Fruit fly (Drosophila melanogaster) whole organism, embryonic: ENCODE measurements around the gene upSET.

Source experiments
- Bgb ChIP-seq: fragments of 200-800 bp; sonication (Bioruptor generic); IDR thresholded peaks from 2 replicates; pipeline ENCODE4 v1.3.6; 2022; ENCODE audit warnings: missing biosample characterization, missing genetic modification characterization; ENCODE audit not compliant: partially characterized antibody
- BtbVII ChIP-seq: fragments of 200-800 bp; sonication (Bioruptor generic); optimal IDR thresholded peaks from 3 replicates; lab custom pipeline; 2017; ENCODE audit warnings: missing biosample characterization, mild to moderate bottlenecking, missing genetic modification characterization
- CG1024 ChIP-seq: fragments of 200-800 bp; sonication (Bioruptor generic); IDR thresholded peaks from 2 replicates; pipeline ENCODE4 v1.3.6; 2022; ENCODE audit warnings: missing biosample characterization, missing genetic modification characterization
- CG10979 ChIP-seq: fragments of 200-800 bp; sonication (Bioruptor generic); optimal IDR thresholded peaks from 2 replicates; lab custom pipeline; 2018; ENCODE audit warnings: missing biosample characterization, mild to moderate bottlenecking, missing genetic modification characterization, moderate library complexity
- CG11398 ChIP-seq: fragments of 200-800 bp; sonication (Bioruptor generic); optimal IDR thresholded peaks from 2 replicates; lab custom pipeline; 2016; ENCODE audit warnings: missing biosample characterization, missing genetic modification characterization
- CG11723 ChIP-seq: fragments of 200-800 bp; sonication (Bioruptor generic); optimal IDR thresholded peaks from 2 replicates; lab custom pipeline; 2017; ENCODE audit warnings: missing biosample characterization, mild to moderate bottlenecking, missing genetic modification characterization
- CG15514 ChIP-seq: fragments of 200-800 bp; sonication (Bioruptor generic); optimal IDR thresholded peaks from 3 replicates; lab custom pipeline; 2017; ENCODE audit warnings: missing biosample characterization, missing genetic modification characterization, mild to moderate bottlenecking, moderate library complexity, missing genetic modification reagents
- CG1832 ChIP-seq: fragments of 200-800 bp; sonication (Bioruptor generic); optimal IDR thresholded peaks from 2 replicates; lab custom pipeline; 2017; ENCODE audit warnings: missing biosample characterization, mild to moderate bottlenecking, missing genetic modification characterization, inconsistent platforms
- CG18619 ChIP-seq: fragments of 200-800 bp; sonication (Bioruptor generic); optimal IDR thresholded peaks from 3 replicates; lab custom pipeline; 2017; ENCODE audit warnings: missing biosample characterization, mild to moderate bottlenecking, missing genetic modification characterization
- CG2120 ChIP-seq: fragments of 200-800 bp; sonication (Bioruptor generic); optimal IDR thresholded peaks from 3 replicates; lab custom pipeline; 2016; ENCODE audit warnings: missing biosample characterization, missing genetic modification characterization
- CG2202 ChIP-seq: fragments of 200-800 bp; sonication (Bioruptor generic); optimal IDR thresholded peaks from 2 replicates; lab custom pipeline; 2018; ENCODE audit warnings: missing biosample characterization, mild to moderate bottlenecking, missing genetic modification characterization
- CG3281 ChIP-seq: fragments of 200-800 bp; sonication (Bioruptor generic); optimal IDR thresholded peaks from 3 replicates; lab custom pipeline; 2017; ENCODE audit warnings: missing biosample characterization, mild to moderate bottlenecking, missing genetic modification characterization
- CG33557 ChIP-seq: fragments of 200-800 bp; sonication (Bioruptor generic); optimal IDR thresholded peaks from 2 replicates; lab custom pipeline; 2019; ENCODE audit warnings: missing biosample characterization, mild to moderate bottlenecking, missing genetic modification characterization, moderate library complexity
- CG34224 ChIP-seq: fragments of 200-800 bp; sonication (Bioruptor generic); IDR thresholded peaks from 3 replicates; pipeline ENCODE4 v1.3.6; 2022; ENCODE audit warnings: missing biosample characterization, missing genetic modification characterization; ENCODE audit not compliant: partially characterized antibody
- CG4404 ChIP-seq: fragments of 200-800 bp; sonication (Bioruptor generic); IDR thresholded peaks from 2 replicates; pipeline ENCODE4 v1.3.6; 2022; ENCODE audit warnings: missing biosample characterization, missing genetic modification characterization
- CG4617 ChIP-seq: fragments of 200-800 bp; sonication (Bioruptor generic); optimal IDR thresholded peaks from 3 replicates; lab custom pipeline; 2016; ENCODE audit warnings: missing biosample characterization, missing genetic modification characterization, borderline replicate concordance
- CG6813 ChIP-seq: fragments of 200-800 bp; sonication (Bioruptor generic); optimal IDR thresholded peaks from 2 replicates; lab custom pipeline; 2017; ENCODE audit warnings: missing biosample characterization, missing genetic modification characterization, mild to moderate bottlenecking, moderate library complexity, missing genetic modification reagents
- CG7556 ChIP-seq: fragments of 200-800 bp; sonication (Bioruptor generic); optimal IDR thresholded peaks from 2 replicates; lab custom pipeline; 2017; ENCODE audit warnings: missing biosample characterization, mild to moderate bottlenecking, missing genetic modification characterization
- CG7786 ChIP-seq: fragments of 200-800 bp; sonication (Bioruptor generic); optimal IDR thresholded peaks from 2 replicates; lab custom pipeline; 2016; ENCODE audit warnings: missing biosample characterization, missing genetic modification characterization
- CG9727 ChIP-seq: fragments of 200-800 bp; sonication (Bioruptor generic); optimal IDR thresholded peaks from 3 replicates; lab custom pipeline; 2017; ENCODE audit warnings: missing biosample characterization, mild to moderate bottlenecking, missing genetic modification characterization
- CG9797 ChIP-seq: fragments of 200-800 bp; sonication (Bioruptor generic); optimal IDR thresholded peaks from 3 replicates; lab custom pipeline; 2018; ENCODE audit warnings: missing biosample characterization, mild to moderate bottlenecking, missing genetic modification characterization
- CG9817 ChIP-seq: fragments of 200-800 bp; sonication (Bioruptor generic); optimal IDR thresholded peaks from 2 replicates; lab custom pipeline; 2018; ENCODE audit warnings: missing biosample characterization, mild to moderate bottlenecking, missing genetic modification characterization, moderate library complexity
- CrebB ChIP-seq: fragments of 200-800 bp; sonication (Bioruptor generic); optimal IDR thresholded peaks from 3 replicates; lab custom pipeline; 2018; ENCODE audit warnings: missing biosample characterization, mild to moderate bottlenecking, missing genetic modification characterization
- Dfd ChIP-seq, 2 experiments: fragments of >200 bp; optimal IDR thresholded peaks; 2 replicates each; lab custom pipeline; 2017; ENCODE audit warnings: missing biosample characterization in 2 of 2, missing genetic modification characterization in 2 of 2
- Eip74EF ChIP-seq, 2 experiments: fragments of 200-800 bp in 1 of 2; fragments of >200 bp in 1 of 2; sonication (Bioruptor generic) in 1 of 2; optimal IDR thresholded peaks; 2 replicates each; lab custom pipeline; 2017 to 2019; ENCODE audit warnings: missing biosample characterization in 2 of 2, missing genetic modification characterization in 2 of 2, mild to moderate bottlenecking in 1 of 2, moderate library complexity in 1 of 2
- Gug ChIP-seq: fragments of 200-800 bp; sonication (Bioruptor generic); IDR thresholded peaks from 4 replicates; pipeline ENCODE4 v1.3.6; 2022; ENCODE audit warnings: missing biosample characterization, missing genetic modification characterization
- HHEX ChIP-seq: fragments of 200-800 bp; sonication (Bioruptor generic); optimal IDR thresholded peaks from 3 replicates; lab custom pipeline; 2017; ENCODE audit warnings: missing biosample characterization, mild to moderate bottlenecking, missing genetic modification characterization, missing genetic modification reagents
- HLH3B ChIP-seq: fragments of 200-800 bp; sonication (Bioruptor generic); IDR thresholded peaks from 2 replicates; pipeline ENCODE4 v1.3.6; 2022; ENCODE audit warnings: missing biosample characterization, missing genetic modification characterization
- Hr78 ChIP-seq, 2 experiments: fragments of 200-800 bp in 1 of 2; fragments of >200 bp in 1 of 2; sonication (Bioruptor generic) in 1 of 2; optimal IDR thresholded peaks; 2 replicates each; lab custom pipeline; 2017 to 2019; ENCODE audit warnings: missing biosample characterization in 2 of 2, missing genetic modification characterization in 2 of 2, mild to moderate bottlenecking in 1 of 2, moderate library complexity in 1 of 2
- Jarid2 ChIP-seq: fragments of 200-800 bp; sonication (Bioruptor generic); optimal IDR thresholded peaks from 3 replicates; lab custom pipeline; 2017; ENCODE audit warnings: mild to moderate bottlenecking, missing biosample characterization, missing genetic modification reagents, missing genetic modification characterization
- Max ChIP-seq: fragments of 200-800 bp; sonication (Bioruptor generic); optimal IDR thresholded peaks from 2 replicates; lab custom pipeline; 2016; ENCODE audit warnings: missing biosample characterization, mild to moderate bottlenecking, missing genetic modification characterization
- NC2α ChIP-seq: fragments of 200-800 bp; sonication (Bioruptor generic); optimal IDR thresholded peaks from 2 replicates; lab custom pipeline; 2016; ENCODE audit warnings: missing biosample characterization, missing genetic modification characterization
- Ssrp ChIP-seq: fragments of 200-800 bp; sonication (Bioruptor generic); optimal IDR thresholded peaks from 2 replicates; lab custom pipeline; 2018; ENCODE audit warnings: missing biosample characterization, mild to moderate bottlenecking, missing genetic modification characterization, moderate library complexity
- abd-A ChIP-seq: fragments of 200-800 bp; sonication (Bioruptor generic); optimal IDR thresholded peaks from 3 replicates; lab custom pipeline; 2019; ENCODE audit warnings: missing biosample characterization, mild to moderate bottlenecking, missing genetic modification characterization, moderate library complexity
- ato ChIP-seq: fragments of 200-800 bp; sonication (Bioruptor generic); IDR thresholded peaks from 2 replicates; pipeline ENCODE4 v1.3.6; 2022; ENCODE audit warnings: missing biosample characterization, missing genetic modification characterization; ENCODE audit not compliant: partially characterized antibody
- az2 ChIP-seq: fragments of 200-800 bp; sonication (Bioruptor generic); optimal IDR thresholded peaks from 3 replicates; lab custom pipeline; 2016; ENCODE audit warnings: missing biosample characterization, missing genetic modification characterization
- bowl ChIP-seq: fragments of 200-800 bp; sonication (Bioruptor generic); IDR thresholded peaks from 2 replicates; pipeline ENCODE4 v1.3.6; 2022; ENCODE audit warnings: missing biosample characterization, missing genetic modification characterization
- ci ChIP-seq: fragments of 200-800 bp; sonication (Bioruptor generic); IDR thresholded peaks from 3 replicates; pipeline ENCODE4 v1.3.6; 2022; ENCODE audit warnings: missing biosample characterization, missing genetic modification characterization
- cwo ChIP-seq: fragments of 200-800 bp; sonication (Bioruptor generic); optimal IDR thresholded peaks from 3 replicates; lab custom pipeline; 2017; ENCODE audit warnings: missing biosample characterization, missing genetic modification characterization, mild to moderate bottlenecking, moderate library complexity, missing genetic modification reagents
- esg ChIP-seq: fragments of 200-800 bp; sonication (Bioruptor generic); conservative IDR thresholded peaks from 2 replicates; pipeline ENCODE4 v1.3.6; 2022; ENCODE audit warnings: missing biosample characterization, missing genetic modification characterization
- gro ChIP-seq: fragments of 200-800 bp; sonication (Bioruptor generic); optimal IDR thresholded peaks from 2 replicates; lab custom pipeline; 2016; ENCODE audit warnings: missing biosample characterization, missing genetic modification characterization
- hbn ChIP-seq: fragments of 200-800 bp; sonication (Bioruptor generic); IDR thresholded peaks from 2 replicates; pipeline ENCODE4 v1.3.6; 2022; ENCODE audit warnings: missing biosample characterization, missing genetic modification characterization; ENCODE audit not compliant: partially characterized antibody
- peb ChIP-seq: fragments of 200-800 bp; sonication (Bioruptor generic); IDR thresholded peaks from 2 replicates; pipeline ENCODE4 v1.3.6; 2022; ENCODE audit warnings: missing biosample characterization, missing genetic modification characterization
- sob ChIP-seq: fragments of 200-800 bp; sonication (Bioruptor generic); IDR thresholded peaks from 2 replicates; pipeline ENCODE4 v1.3.6; 2022; ENCODE audit warnings: missing biosample characterization, missing genetic modification characterization
- sug ChIP-seq: fragments of 200-800 bp; optimal IDR thresholded peaks from 2 replicates; lab custom pipeline; 2019; ENCODE audit warnings: missing biosample characterization, mild to moderate bottlenecking, missing genetic modification characterization, moderate library complexity
- tio ChIP-seq: fragments of 200-800 bp; sonication (Bioruptor generic); optimal IDR thresholded peaks from 2 replicates; lab custom pipeline; 2017; ENCODE audit warnings: missing biosample characterization, missing genetic modification characterization, inconsistent platforms
- trh ChIP-seq: fragments of 200-800 bp; sonication (Bioruptor generic); optimal IDR thresholded peaks from 2 replicates; lab custom pipeline; 2016; ENCODE audit warnings: missing biosample characterization, missing genetic modification characterization
- twi ChIP-seq: fragments of 200-800 bp; optimal IDR thresholded peaks from 2 replicates; lab custom pipeline; 2019; ENCODE audit warnings: missing biosample characterization, mild to moderate bottlenecking, missing genetic modification characterization, moderate library complexity

The upSET gene

dm6 chr3L:14049620-14050253 is 47.8 kb downstream of the upSET start, which contains the start of gene Neurl4 (continued):
- TF ChIP-seq CG7786 (GFP tag; lab: Kevin White, UChicago) (peak; percentile 73), Bgb (GFP tag; lab: Robert Waterston, UW) (no peak), Dfd (GFP tag; optimal IDR thresholded peaks at IDR 0.05; lab: Kevin White, UChicago) (no peak), twi (tag; lab: Kevin White, UChicago) (peak; percentile 62), ci (GFP tag; lab: Robert Waterston, UW) (peak; percentile 91), CG2120 (GFP tag; lab: Kevin White, UChicago) (peak; percentile 84), hbn (GFP tag; lab: Robert Waterston, UW) (no peak), CG11723 (GFP tag; lab: Kevin White, UChicago) (no peak), az2 (peak; percentile 70), tio (GFP tag; lab: Kevin White, UChicago) (no peak), CG11398 (GFP tag; lab: Kevin White, UChicago) (peak; percentile 61), CG10979 (tag; lab: Kevin White, UChicago) (peak; percentile 81), CG4404 (no peak), bowl (GFP tag; lab: Robert Waterston, UW) (no peak), esg (peak; percentile 61), abd-A (tag; lab: Kevin White, UChicago) (no peak), cwo (no peak), CG1832 (GFP tag; lab: Kevin White, UChicago) (no peak), CG1024 (GFP tag; lab: Robert Waterston, UW) (peak; percentile 73), CG33557 (GFP tag; lab: Kevin White, UChicago) (peak; percentile 75), Max (GFP tag; lab: Kevin White, UChicago) (no peak), HHEX (peak; percentile 70), CG9797 (GFP tag; lab: Kevin White, UChicago) (peak; percentile 19), sob (GFP tag; lab: Robert Waterston, UW) (peak; percentile 24; the same call in 1 of the 2 replicates), gro (peak; percentile 43), CG6813 (GFP tag; lab: Kevin White, UChicago) (peak; percentile 47), peb (GFP tag; lab: Robert Waterston, UW) (no peak; the same call in 1 of the 2 replicates), CrebB (tag; lab: Kevin White, UChicago) (peak; percentile 65), HLH3B (GFP tag; lab: Robert Waterston, UW) (peak; percentile 58), Jarid2 (GFP tag; lab: Kevin White, UChicago) (no peak), Gug (GFP tag; lab: Robert Waterston, UW) (peak; percentile 46; the same call in 1 of the 4 replicates), BtbVII (no peak), CG18619 (GFP tag; lab: Kevin White, UChicago) (peak; percentile 66), CG15514 (GFP tag; lab: Kevin White, UChicago) (no peak), CG9817 (tag; lab: Kevin White, UChicago) (peak; percentile 69), CG3281 (GFP tag; lab: Kevin White, UChicago) (no peak), CG4617 (GFP tag; lab: Kevin White, UChicago) (peak; percentile 26), sug (tag; lab: Kevin White, UChicago) (no peak), CG34224 (GFP tag; lab: Robert Waterston, UW) (no peak), ato (no peak), CG7556 (GFP tag; lab: Kevin White, UChicago) (peak; percentile 32), trh (peak; percentile 45), CG9727 (GFP tag; lab: Kevin White, UChicago) (peak; percentile 68), Ssrp (tag; lab: Kevin White, UChicago) (peak; percentile 80), Eip74EF (GFP tag; optimal IDR thresholded peaks at IDR 0.05; lab: Kevin White, UChicago) (no peak), NC2α (GFP tag; lab: Kevin White, UChicago) (peak; percentile 14), Hr78 (GFP tag; optimal IDR thresholded peaks at IDR 0.05; lab: Kevin White, UChicago) (no peak), CG2202 (tag; lab: Kevin White, UChicago) (peak; percentile 43)
